Worm (Caenorhabditis elegans) whole organism, L3 larva: ENCODE results near the gene clec-187.

Experiments used
- lin-39 ChIP-seq: fragments of 150-350 bp; optimal IDR thresholded peaks from 2 replicates; lab custom pipeline; 2018; ENCODE audit warnings: missing biosample characterization, missing genetic modification reagents, missing genetic modification characterization
- nhr-11 ChIP-seq: fragments of 150-350 bp; optimal IDR thresholded peaks from 2 replicates; lab custom pipeline; 2014; ENCODE audit warnings: missing biosample characterization, missing genetic modification characterization
- zag-1 ChIP-seq: fragments of 150-350 bp; optimal IDR thresholded peaks from 2 replicates; lab custom pipeline; 2014; ENCODE audit warnings: missing biosample characterization, missing genetic modification characterization

ce11 chrIV:12902430-12903110, 31.3 kb upstream of the clec-187 start, which contains the start of gene K08D8.2:
- TF ChIP-seq zag-1 (tag; lab: Kevin White, UChicago) (no peak), nhr-11 (no peak), lin-39 (tag; lab: Kevin White, UChicago) (no peak)
